Worm (Caenorhabditis elegans): Measurements from ENCODE around the gene frpr-18.

DNA sequence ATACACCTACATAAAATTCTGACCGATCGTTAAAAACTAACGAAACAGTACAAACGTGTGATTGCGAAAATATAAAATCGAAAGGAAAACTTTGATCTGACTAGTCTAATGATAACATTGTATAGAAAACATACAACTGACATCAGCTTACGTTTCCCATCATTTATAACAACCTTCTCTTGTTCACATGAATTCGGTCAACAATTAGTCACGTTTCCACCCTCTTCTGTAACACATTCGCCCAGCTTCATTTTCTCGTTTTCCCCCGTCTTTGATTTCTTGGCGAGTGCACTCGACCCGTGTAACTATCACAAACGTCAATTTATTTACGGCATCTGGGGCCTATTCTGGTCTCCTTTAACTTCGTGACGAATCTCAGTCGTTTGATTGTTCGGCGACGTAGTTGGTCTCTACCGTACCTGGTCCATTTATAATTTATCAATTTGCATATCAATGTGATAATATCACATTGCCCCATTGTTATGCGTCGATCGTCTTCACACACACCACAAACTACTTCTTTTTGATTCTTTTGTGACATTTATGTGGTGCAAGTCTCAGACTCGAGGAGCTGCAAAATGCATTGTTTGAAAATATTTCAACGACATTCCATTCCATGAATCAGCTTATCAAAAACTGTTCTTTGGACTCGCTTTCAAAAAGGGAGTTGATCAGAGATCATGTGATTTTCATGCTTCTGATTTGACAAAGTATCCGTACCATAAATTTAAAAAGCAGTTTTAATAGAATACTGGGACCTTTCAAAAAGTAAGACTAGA lies 30.9 kb downstream of the frpr-18 start:
- TF ChIP-seq mep-1 (tag; optimal IDR thresholded peaks at IDR 0.05) = no peak
- TF ChIP-seq nhr-237 (tag; optimal IDR thresholded peaks at IDR 0.05) = no peak
- TF ChIP-seq elt-3 (tag; optimal IDR thresholded peaks at IDR 0.05) = no peak
- TF ChIP-seq pha-4 (tag; optimal IDR thresholded peaks at IDR 0.05) = no peak
- no peak for TF ChIP-seq ceh-43 (GFP tag; optimal IDR thresholded peaks at IDR 0.05)
- TF ChIP-seq unc-39 (tag; optimal IDR thresholded peaks at IDR 0.05) = no peak
- no peak for TF ChIP-seq nhr-28 (tag; optimal IDR thresholded peaks at IDR 0.05)
- TF ChIP-seq sptf-1 (tag; optimal IDR thresholded peaks at IDR 0.05) = no peak
- TF ChIP-seq blmp-1 (tag; optimal IDR thresholded peaks at IDR 0.05) = no peak
- no peak for TF ChIP-seq ces-1 (GFP tag; optimal IDR thresholded peaks at IDR 0.05)
